Fruit fly (Drosophila melanogaster): ENCODE measurements around the gene emb.

emb gene

DNA sequence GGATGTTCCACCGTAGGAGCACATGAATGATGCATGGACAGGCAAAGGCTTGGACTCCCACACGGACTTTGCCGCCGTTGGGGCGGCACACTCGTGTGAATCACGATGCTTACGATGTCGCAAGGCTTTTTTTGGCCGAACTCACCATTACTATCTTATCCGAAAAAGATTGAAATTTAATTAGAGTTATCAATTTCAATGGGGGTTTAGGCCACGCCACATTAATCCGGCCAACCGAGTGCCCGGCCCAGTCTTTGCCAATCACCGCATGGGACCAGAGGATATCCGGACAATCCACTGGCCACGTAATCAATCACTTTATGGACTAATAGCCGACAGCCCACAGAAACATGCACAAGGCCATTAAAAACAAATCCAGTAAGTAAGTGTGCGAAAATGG lies 31.1 kb upstream of the emb start:
- TF ChIP-seq CG18599 (GFP tag; optimal IDR thresholded peaks at IDR 0.05) (no peak), bigmax (GFP tag; optimal IDR thresholded peaks at IDR 0.05) (no peak), Nf-YB (GFP tag; optimal IDR thresholded peaks at IDR 0.05) (no peak), Gug (GFP tag; IDR thresholded peaks at IDR 0.05) (no peak), ab (GFP tag; optimal IDR thresholded peaks at IDR 0.05) (no peak), CG7357 (GFP tag; IDR thresholded peaks at IDR 0.05) (no peak), CG34422 (GFP tag; IDR thresholded peaks at IDR 0.05) (no peak), mirr (GFP tag; optimal IDR thresholded peaks at IDR 0.05) (peak; percentile 39), CG12391 (tag; optimal IDR thresholded peaks at IDR 0.05) (no peak), fd102C (GFP tag; optimal IDR thresholded peaks at IDR 0.05) (no peak), tll (GFP tag; optimal IDR thresholded peaks at IDR 0.05) (no peak), CG9797 (GFP tag; optimal IDR thresholded peaks at IDR 0.05) (no peak), Chrac-16 (GFP tag; optimal IDR thresholded peaks at IDR 0.05) (no peak), CG4360 (GFP tag; IDR thresholded peaks at IDR 0.05) (no peak), Sry-δ (GFP tag; optimal IDR thresholded peaks at IDR 0.05) (no peak), lov (optimal IDR thresholded peaks at IDR 0.05) (no peak), lov (GFP tag; IDR thresholded peaks at IDR 0.05) (no peak), nau (GFP tag; optimal IDR thresholded peaks at IDR 0.05) (no peak), nerfin-2 (GFP tag; IDR thresholded peaks at IDR 0.05; ENCODE audit: partially characterized antibody) (no peak), Kr (GFP tag; optimal IDR thresholded peaks at IDR 0.05) (no peak), CG33557 (GFP tag; optimal IDR thresholded peaks at IDR 0.05) (no peak), kah (GFP tag; optimal IDR thresholded peaks at IDR 0.05) (no peak), Usf (GFP tag; optimal IDR thresholded peaks at IDR 0.05) (no peak), CG11560 (tag; IDR thresholded peaks at IDR 0.05) (no peak), Sox100B (GFP tag; optimal IDR thresholded peaks at IDR 0.05) (no peak), Vsx1 (GFP tag; optimal IDR thresholded peaks at IDR 0.05) (no peak), CG4820 (GFP tag; optimal IDR thresholded peaks at IDR 0.05) (no peak), bbx (GFP tag; IDR thresholded peaks at IDR 0.05; ENCODE audit: partially characterized antibody) (no peak), Scr (GFP tag; IDR thresholded peaks at IDR 0.05; ENCODE audit: partially characterized antibody) (no peak), gfzf (GFP tag; optimal IDR thresholded peaks at IDR 0.05) (no peak), lab (GFP tag; optimal IDR thresholded peaks at IDR 0.05) (peak; percentile 20), CG11398 (GFP tag; optimal IDR thresholded peaks at IDR 0.05) (no peak), caup (GFP tag; optimal IDR thresholded peaks at IDR 0.05; ENCODE audit: severe bottlenecking) (no peak), CG3065 (GFP tag; optimal IDR thresholded peaks at IDR 0.05) (no peak), CG13624 (GFP tag; optimal IDR thresholded peaks at IDR 0.05) (no peak), CG8388 (GFP tag; optimal IDR thresholded peaks at IDR 0.05) (no peak), CG8924 (tag; optimal IDR thresholded peaks at IDR 0.05) (no peak), mam (GFP tag; optimal IDR thresholded peaks at IDR 0.05) (no peak), pum (GFP tag; optimal IDR thresholded peaks at IDR 0.05) (no peak), onecut (GFP tag; IDR thresholded peaks at IDR 0.05) (no peak), CG11696 (GFP tag; IDR thresholded peaks at IDR 0.05) (no peak), ase (GFP tag; IDR thresholded peaks at IDR 0.05) (no peak), HLHmδ (GFP tag; optimal IDR thresholded peaks at IDR 0.05) (no peak), rib (GFP tag; IDR thresholded peaks at IDR 0.05) (no peak), CG2875 (GFP tag; optimal IDR thresholded peaks at IDR 0.05) (no peak), Spps (tag; optimal IDR thresholded peaks at IDR 0.05) (no peak), Ets65A (GFP tag) (peak; percentile 58), exex (tag; optimal IDR thresholded peaks at IDR 0.05) (peak; percentile 83), CG4730 (GFP tag; IDR thresholded peaks at IDR 0.05) (0 out of 2 replicates have a peak, but pooled peaks have one; percentile 17), CG18262 (tag; optimal IDR thresholded peaks at IDR 0.05) (no peak), Ada2b (GFP tag; IDR thresholded peaks at IDR 0.05) (no peak)
